Worm (Caenorhabditis elegans): ENCODE results near the gene ocr-1.

- TF ChIP-seq snpc-4 (GFP tag; optimal IDR thresholded peaks at IDR 0.05) (no peak), snpc-4 (tag; optimal IDR thresholded peaks at IDR 0.05) (no peak), ceh-40 (GFP tag; IDR thresholded peaks at IDR 0.05) (no peak), hmg-20 (GFP tag; IDR thresholded peaks at IDR 0.05) (no peak), mel-28 (tag; optimal IDR thresholded peaks at IDR 0.05; ENCODE audit: borderline replicate concordance) (no peak), B0019.2 (GFP tag; conservative IDR thresholded peaks at IDR 0.05) (no peak), dpff-1 (tag; optimal IDR thresholded peaks at IDR 0.05) (no peak)
Measured at ce11 chrV:10790921-10791320, 26.8 kb downstream of the ocr-1 start, which contains the start of gene D1054.9.

All from whole organism, young adult.